Fruit fly (Drosophila melanogaster): ENCODE measurements around the gene gdrd.

The gdrd gene

dm6 chr3L:14678097-14678679 lies 13.0 kb upstream of the gdrd start, which contains the start of gene CG4914 (continued):
- no peak for TF ChIP-seq Elba2 (GFP tag; optimal IDR thresholded peaks at IDR 0.05)
- peak; percentile 87 for TF ChIP-seq gsb-n (tag; optimal IDR thresholded peaks at IDR 0.05)
- TF ChIP-seq CG10431 (GFP tag; optimal IDR thresholded peaks at IDR 0.05): peak; percentile 50
- peak; percentile 86 for TF ChIP-seq az2 (GFP tag; optimal IDR thresholded peaks at IDR 0.05)
- peak; percentile 44 for TF ChIP-seq CG3065 (GFP tag; optimal IDR thresholded peaks at IDR 0.05)
- peak; percentile 70 for TF ChIP-seq esg (GFP tag; conservative IDR thresholded peaks at IDR 0.05)
- TF ChIP-seq zen2 (GFP tag; IDR thresholded peaks at IDR 0.05; ENCODE audit: partially characterized antibody): no peak
- TF ChIP-seq CG8388 (GFP tag; optimal IDR thresholded peaks at IDR 0.05): peak; percentile 88
- TF ChIP-seq CG1792 (GFP tag; optimal IDR thresholded peaks at IDR 0.05): no peak
- no peak for TF ChIP-seq TFAM (GFP tag; optimal IDR thresholded peaks at IDR 0.05)
- TF ChIP-seq HLHmδ (GFP tag; optimal IDR thresholded peaks at IDR 0.05): no peak
- TF ChIP-seq schlank (tag; optimal IDR thresholded peaks at IDR 0.05): no peak
- TF ChIP-seq MBD-R2 (GFP tag; IDR thresholded peaks at IDR 0.05): peak; percentile 25; the same call in 1 of the 2 replicates
- no peak for TF ChIP-seq ham (GFP tag; IDR thresholded peaks at IDR 0.05)
- no peak; the same call in 1 of the 3 replicates for TF ChIP-seq tgo (GFP tag; IDR thresholded peaks at IDR 0.05)
- no peak for TF ChIP-seq Dbx (GFP tag; IDR thresholded peaks at IDR 0.05)
- TF ChIP-seq cad (GFP tag; optimal IDR thresholded peaks at IDR 0.05): no peak
- TF ChIP-seq dmrt99B (tag; optimal IDR thresholded peaks at IDR 0.05): peak; percentile 85
- TF ChIP-seq pum (GFP tag; optimal IDR thresholded peaks at IDR 0.05): peak; percentile 26
- TF ChIP-seq gce (GFP tag; IDR thresholded peaks at IDR 0.05): 0 out of 3 replicates have a peak, but pooled peaks have one; percentile 38
- TF ChIP-seq Pdp1 (GFP tag; optimal IDR thresholded peaks at IDR 0.05): peak in 1 of 2 experiments; percentile 30
- no peak for TF ChIP-seq luna (GFP tag; optimal IDR thresholded peaks at IDR 0.05)
- TF ChIP-seq CG13287 (GFP tag; IDR thresholded peaks at IDR 0.05; ENCODE audit: partially characterized antibody): no peak
- TF ChIP-seq dan (GFP tag; IDR thresholded peaks at IDR 0.05): no peak
- TF ChIP-seq slbo (GFP tag; IDR thresholded peaks at IDR 0.05): peak; percentile 54
- TF ChIP-seq aop (GFP tag; IDR thresholded peaks at IDR 0.05): no peak
- no peak for TF ChIP-seq CG6791 (GFP tag; IDR thresholded peaks at IDR 0.05; ENCODE audit: partially characterized antibody)
- peak in 1 of 2 experiments; percentile 42 for TF ChIP-seq chif (GFP tag; optimal IDR thresholded peaks at IDR 0.05)
- peak; percentile 55 for TF ChIP-seq CG5245 (GFP tag; optimal IDR thresholded peaks at IDR 0.05)
- peak; percentile 59; the same call in 1 of the 2 replicates for TF ChIP-seq Rfx (GFP tag; IDR thresholded peaks at IDR 0.05)
- peak; percentile 72 for TF ChIP-seq tin (GFP tag; optimal IDR thresholded peaks at IDR 0.05)
- TF ChIP-seq PHDP (tag; optimal IDR thresholded peaks at IDR 0.05): peak; percentile 82
- TF ChIP-seq zen (tag; optimal IDR thresholded peaks at IDR 0.05): peak; percentile 58
- TF ChIP-seq sob (GFP tag; IDR thresholded peaks at IDR 0.05): no peak
- peak; percentile 70 for TF ChIP-seq CG1529 (GFP tag; optimal IDR thresholded peaks at IDR 0.05)
- TF ChIP-seq CG9437 (GFP tag; optimal IDR thresholded peaks at IDR 0.05): peak; percentile 78
- TF ChIP-seq NC2β (GFP tag; optimal IDR thresholded peaks at IDR 0.05): peak; percentile 14
- TF ChIP-seq al (GFP tag; IDR thresholded peaks at IDR 0.05): peak; percentile 49; the same call in 1 of the 2 replicates
- no peak for TF ChIP-seq p53 (GFP tag; optimal IDR thresholded peaks at IDR 0.05)
- TF ChIP-seq toy (GFP tag; IDR thresholded peaks at IDR 0.05): no peak
- TF ChIP-seq CG3163 (GFP tag; optimal IDR thresholded peaks at IDR 0.05): no peak
- peak; percentile 79 for TF ChIP-seq twi (tag; optimal IDR thresholded peaks at IDR 0.05)
- TF ChIP-seq Hr78 (GFP tag; optimal IDR thresholded peaks at IDR 0.05): peak in 1 of 2 experiments; percentile 77
- TF ChIP-seq Vsx1 (GFP tag; optimal IDR thresholded peaks at IDR 0.05): peak; percentile 42
- TF ChIP-seq Rx (GFP tag; IDR thresholded peaks at IDR 0.05): 0 out of 2 replicates have a peak, but pooled peaks have one; percentile 33
- TF ChIP-seq fd96Cb (tag; optimal IDR thresholded peaks at IDR 0.05): peak; percentile 74
- TF ChIP-seq hkb (optimal IDR thresholded peaks at IDR 0.05): no peak
- TF ChIP-seq hkb (GFP tag; IDR thresholded peaks at IDR 0.05): peak; percentile 62
- 0 out of 3 replicates have a peak, but pooled peaks have one; percentile 50 for TF ChIP-seq H15 (GFP tag; IDR thresholded peaks at IDR 0.05)
- TF ChIP-seq abd-A (tag; optimal IDR thresholded peaks at IDR 0.05): no peak
